Worm (Caenorhabditis elegans) whole organism, L4/young adult: ENCODE data around the gene ZK673.5.
A peak's percentile ranks its signal among the peaks of the same experiment; 100 is the strongest.

Source experiments
- W03F9.2 ChIP-seq: fragments of 150-350 bp; optimal IDR thresholded peaks from 2 replicates; lab custom pipeline; 2014; ENCODE audit warnings: missing biosample characterization, missing genetic modification characterization
- him-1 ChIP-seq: sonication (generic microtip); optimal IDR thresholded peaks from 2 replicates; lab custom pipeline; 2016; ENCODE audit warnings: missing genotype, missing genetic modification reagents, missing genetic modification characterization, missing compliant biosample characterization

- TF ChIP-seq him-1 (tag; lab: Kevin White, UChicago) (peak; percentile 63), W03F9.2 (tag; lab: Kevin White, UChicago) (peak; percentile 52)
These were observed 41.3 kb downstream of the ZK673.5 start, which contains the start of gene myrf-1 for ce11 chrII:10502491-10503063.
